Fruit fly (Drosophila melanogaster) Kc167 (cell line): ENCODE data around the gene CG14352.

ENCODE experiments used
- Myc ChIP-seq: fragments of >200 bp; optimal IDR thresholded peaks from 2 replicates; lab custom pipeline; 2017; ENCODE audit warnings: missing external identifiers
- Sin3A ChIP-seq: fragments of >200 bp; optimal IDR thresholded peaks from 2 replicates; lab custom pipeline; 2018; ENCODE audit warnings: missing external identifiers
- h ChIP-seq: fragments of >200 bp; optimal IDR thresholded peaks from 3 replicates; lab custom pipeline; 2018; ENCODE audit warnings: missing external identifiers
- insv ChIP-seq: fragments of >200 bp; optimal IDR thresholded peaks from 3 replicates; lab custom pipeline; 2018; ENCODE audit warnings: missing external identifiers

dm6 chr2L:1655858-1656257 lies 44.6 kb downstream of the CG14352 start:
- TF ChIP-seq h (lab: Kevin White, UChicago): no peak
- TF ChIP-seq insv (lab: Kevin White, UChicago): no peak
- no peak for TF ChIP-seq Sin3A (lab: Kevin White, UChicago)
- TF ChIP-seq Myc (lab: Kevin White, UChicago): no peak
